Fruit fly (Drosophila melanogaster): ENCODE measurements around the gene CG43149.

Gene CG43149

DNA sequence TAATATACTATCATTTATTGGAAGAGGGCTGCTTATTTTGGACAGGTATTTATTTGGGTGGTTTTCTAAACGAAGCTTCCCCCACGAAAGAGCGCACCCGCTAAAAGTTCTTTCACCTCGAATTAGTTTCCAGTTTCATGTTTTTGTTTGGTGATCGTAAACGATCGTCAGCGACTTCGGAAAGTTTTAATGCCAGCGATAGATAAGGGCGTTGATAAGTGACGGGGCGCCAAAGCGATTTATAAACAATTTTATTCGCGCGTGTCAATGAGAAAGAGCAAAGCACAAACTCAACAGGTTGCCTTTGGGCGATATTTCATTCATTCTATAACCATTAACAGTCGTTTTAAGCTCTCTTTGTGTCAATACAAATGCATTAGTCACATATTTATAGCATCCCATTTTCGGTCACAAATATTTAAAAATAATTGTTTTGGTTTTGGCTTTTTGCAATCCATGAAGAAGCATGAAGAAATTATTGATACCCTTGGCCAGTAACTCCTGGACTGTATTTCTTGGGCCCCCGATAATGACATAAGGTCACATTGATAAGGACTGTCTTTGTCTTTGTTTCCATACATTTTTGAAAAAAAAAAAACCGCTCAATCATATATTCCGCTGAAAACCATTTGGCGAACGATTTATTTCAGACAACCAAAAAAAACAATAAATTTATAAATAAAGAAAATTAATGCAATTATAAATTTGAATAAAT, 41.0 kb upstream of the CG43149 start (continued):
- TF ChIP-seq CG34376 (GFP tag; optimal IDR thresholded peaks at IDR 0.05) (peak; percentile 10), sd (tag; optimal IDR thresholded peaks at IDR 0.05) (peak; percentile 6), CG8924 (tag; optimal IDR thresholded peaks at IDR 0.05) (no peak), lov (optimal IDR thresholded peaks at IDR 0.05) (no peak), lov (GFP tag; IDR thresholded peaks at IDR 0.05) (no peak), CG17612 (GFP tag; IDR thresholded peaks at IDR 0.05) (no peak), Max (GFP tag; optimal IDR thresholded peaks at IDR 0.05) (no peak), Dad (GFP tag; optimal IDR thresholded peaks at IDR 0.05) (no peak), so (GFP tag; IDR thresholded peaks at IDR 0.05) (no peak), Sry-δ (GFP tag; optimal IDR thresholded peaks at IDR 0.05) (no peak), chm (GFP tag; IDR thresholded peaks at IDR 0.05) (no peak), CG2116 (GFP tag; optimal IDR thresholded peaks at IDR 0.05) (no peak), CG3847 (GFP tag; IDR thresholded peaks at IDR 0.05) (no peak), CG8944 (GFP tag; optimal IDR thresholded peaks at IDR 0.05) (no peak), CG2199 (GFP tag; IDR thresholded peaks at IDR 0.05) (peak; percentile 75; the same call in 1 of the 3 replicates), esg (GFP tag; conservative IDR thresholded peaks at IDR 0.05) (no peak), grn (GFP tag; optimal IDR thresholded peaks at IDR 0.05) (peak; percentile 4), lab (GFP tag; optimal IDR thresholded peaks at IDR 0.05) (peak; percentile 35), Pdp1 (GFP tag; optimal IDR thresholded peaks at IDR 0.05) (peak in 1 of 2 experiments; percentile 2), Xrp1 (GFP tag; IDR thresholded peaks at IDR 0.05) (no peak), luna (GFP tag; optimal IDR thresholded peaks at IDR 0.05) (no peak), Hey (tag; optimal IDR thresholded peaks at IDR 0.05) (peak; percentile 24), pum (GFP tag; optimal IDR thresholded peaks at IDR 0.05) (no peak), CG18599 (GFP tag; optimal IDR thresholded peaks at IDR 0.05) (peak; percentile 26)

DNA sequence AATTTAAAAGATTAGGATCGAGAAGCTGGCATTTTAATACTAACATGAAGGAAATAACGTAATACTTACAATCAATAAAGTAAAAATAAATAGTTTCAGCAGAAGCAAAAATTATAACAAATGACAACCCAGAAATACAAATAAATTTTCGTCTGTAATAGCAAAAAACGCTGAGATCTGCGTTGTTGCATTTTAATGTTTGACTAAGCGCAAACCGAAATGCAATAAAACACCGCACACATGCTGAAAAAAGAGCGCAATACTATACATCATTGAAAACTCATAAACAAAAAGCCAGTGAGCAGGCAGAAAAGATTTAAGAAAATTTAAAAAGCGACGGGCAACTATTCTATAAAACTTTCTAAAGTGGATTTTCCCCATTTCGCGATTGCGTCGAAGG, 40.3 kb upstream of the CG43149 start:
- TF ChIP-seq CG16779 (GFP tag; IDR thresholded peaks at IDR 0.05) (no peak), Hmr (GFP tag; optimal IDR thresholded peaks at IDR 0.05) (no peak), CHES-1-like (GFP tag; optimal IDR thresholded peaks at IDR 0.05) (no peak), CG13123 (GFP tag; optimal IDR thresholded peaks at IDR 0.05) (no peak), CG3995 (GFP tag; optimal IDR thresholded peaks at IDR 0.05) (no peak), en (GFP tag; optimal IDR thresholded peaks at IDR 0.05) (no peak), CG16815 (GFP tag; optimal IDR thresholded peaks at IDR 0.05) (no peak), gcm (GFP tag; optimal IDR thresholded peaks at IDR 0.05) (no peak)

DNA sequence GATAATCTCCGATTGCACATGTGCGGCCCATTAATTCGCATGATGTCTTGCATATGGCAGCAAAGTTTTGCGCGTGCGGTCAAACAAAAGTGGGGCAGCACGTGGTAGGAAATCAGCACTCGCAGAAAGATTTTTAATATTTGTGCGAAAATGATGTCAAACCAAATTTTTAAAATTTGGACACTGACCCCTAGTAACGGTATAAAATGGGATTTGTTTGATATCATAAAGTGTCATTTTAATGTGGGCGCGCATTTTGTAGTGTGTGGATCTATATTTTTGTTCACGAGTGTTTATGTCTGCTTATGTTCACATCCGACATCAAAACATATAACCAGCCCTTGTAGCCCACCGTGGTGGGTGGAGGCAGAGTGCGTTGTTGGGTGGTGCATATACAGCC, 39.5 kb upstream of the CG43149 start:
- TF ChIP-seq CG17361 (GFP tag; IDR thresholded peaks at IDR 0.05) = peak; percentile 54; the same call in 1 of the 3 replicates
- TF ChIP-seq gce (GFP tag; IDR thresholded peaks at IDR 0.05) = no peak; the same call in 2 of the 3 replicates
- TF ChIP-seq CG5180 (GFP tag; optimal IDR thresholded peaks at IDR 0.05) = no peak
- TF ChIP-seq CG17568 (GFP tag; optimal IDR thresholded peaks at IDR 0.05) = no peak
- no peak for TF ChIP-seq btn (GFP tag; optimal IDR thresholded peaks at IDR 0.05)
- no peak for TF ChIP-seq CG16815 (GFP tag; optimal IDR thresholded peaks at IDR 0.05)
- TF ChIP-seq CG18764 (GFP tag; optimal IDR thresholded peaks at IDR 0.05) = no peak
- TF ChIP-seq run (tag; optimal IDR thresholded peaks at IDR 0.05) = no peak
- TF ChIP-seq hbn (GFP tag; IDR thresholded peaks at IDR 0.05; ENCODE audit: partially characterized antibody) = no peak
- no peak for TF ChIP-seq knrl (GFP tag; IDR thresholded peaks at IDR 0.05; ENCODE audit: partially characterized antibody)
- TF ChIP-seq ttk (GFP tag; IDR thresholded peaks at IDR 0.05) = no peak
- TF ChIP-seq CG3995 (GFP tag; optimal IDR thresholded peaks at IDR 0.05) = no peak
- no peak for TF ChIP-seq gfzf (GFP tag; optimal IDR thresholded peaks at IDR 0.05)
- peak; percentile 78 for TF ChIP-seq CG11695 (GFP tag; IDR thresholded peaks at IDR 0.05)
- peak; percentile 31 for TF ChIP-seq CG2712 (tag; optimal IDR thresholded peaks at IDR 0.05)
- peak; percentile 25; the same call in 1 of the 3 replicates for TF ChIP-seq H15 (GFP tag; IDR thresholded peaks at IDR 0.05)
- no peak for TF ChIP-seq kah (GFP tag; optimal IDR thresholded peaks at IDR 0.05)
- TF ChIP-seq NfI (GFP tag; optimal IDR thresholded peaks at IDR 0.05) = peak; percentile 12
- TF ChIP-seq Rfx (GFP tag; IDR thresholded peaks at IDR 0.05) = peak; percentile 66; the same call in 1 of the 2 replicates
- no peak for TF ChIP-seq Nf-YA (GFP tag; IDR thresholded peaks at IDR 0.05)
